Fruit fly (Drosophila melanogaster): ENCODE measurements around the gene CG14200.

The CG14200 gene

dm6 chrX:19479869-19480326 lies 15.4 kb upstream of the CG14200 start, which contains the start of the genes Naa15-16 and mRpS14:
Naa15-16 (plus strand) TSS chrX:19479984.
mRpS14 (minus strand) TSS chrX:19480238.
- no peak for TF ChIP-seq CG31224 (GFP tag; IDR thresholded peaks at IDR 0.05)
- peak in 1 of 2 experiments; percentile 99 for TF ChIP-seq Pdp1 (GFP tag; optimal IDR thresholded peaks at IDR 0.05)
- TF ChIP-seq CG17328 (GFP tag; IDR thresholded peaks at IDR 0.05): no peak
- no peak for TF ChIP-seq CG34376 (GFP tag; optimal IDR thresholded peaks at IDR 0.05)
- TF ChIP-seq Myb (GFP tag; optimal IDR thresholded peaks at IDR 0.05): peak; percentile 28
- no peak for TF ChIP-seq CG7271 (tag; optimal IDR thresholded peaks at IDR 0.05)
- no peak for TF ChIP-seq CG8765 (GFP tag; IDR thresholded peaks at IDR 0.05)
- no peak for TF ChIP-seq hkb (optimal IDR thresholded peaks at IDR 0.05)
- TF ChIP-seq hkb (GFP tag; IDR thresholded peaks at IDR 0.05): no peak
- TF ChIP-seq Deaf1 (tag; optimal IDR thresholded peaks at IDR 0.05): peak; percentile 51
- no peak for TF ChIP-seq CG16863 (GFP tag; optimal IDR thresholded peaks at IDR 0.05)
- TF ChIP-seq CG9727 (GFP tag; optimal IDR thresholded peaks at IDR 0.05): no peak
- TF ChIP-seq CG14710 (tag; optimal IDR thresholded peaks at IDR 0.05): peak; percentile 46
- TF ChIP-seq her (GFP tag; optimal IDR thresholded peaks at IDR 0.05): no peak
- no peak for TF ChIP-seq hth (optimal IDR thresholded peaks at IDR 0.05)
- peak; percentile 79 for TF ChIP-seq Dp (GFP tag; optimal IDR thresholded peaks at IDR 0.05)
- TF ChIP-seq CG2202 (tag; optimal IDR thresholded peaks at IDR 0.05): no peak
- TF ChIP-seq CG8478 (optimal IDR thresholded peaks at IDR 0.05): peak; percentile 75
- TF ChIP-seq sob (GFP tag; IDR thresholded peaks at IDR 0.05): no peak
- no peak for TF ChIP-seq CG18476 (GFP tag; optimal IDR thresholded peaks at IDR 0.05)
- peak; percentile 61; the same call in 1 of the 2 replicates for TF ChIP-seq nerfin-2 (GFP tag; IDR thresholded peaks at IDR 0.05; ENCODE audit: partially characterized antibody)
- TF ChIP-seq grn (GFP tag; optimal IDR thresholded peaks at IDR 0.05): no peak
- TF ChIP-seq Trl (optimal IDR thresholded peaks at IDR 0.05): no peak
- no peak for TF ChIP-seq Trl (GFP tag; optimal IDR thresholded peaks at IDR 0.05)
- TF ChIP-seq CG31365 (tag; optimal IDR thresholded peaks at IDR 0.05): no peak
- no peak for TF ChIP-seq pho (GFP tag; optimal IDR thresholded peaks at IDR 0.05)
- no peak for TF ChIP-seq CG11504 (tag; optimal IDR thresholded peaks at IDR 0.05)
- TF ChIP-seq Ets65A (GFP tag): no peak
- TF ChIP-seq NK7.1 (GFP tag; optimal IDR thresholded peaks at IDR 0.05): no peak
- no peak for TF ChIP-seq Xbp1 (GFP tag; optimal IDR thresholded peaks at IDR 0.05)
- TF ChIP-seq CG13287 (GFP tag; IDR thresholded peaks at IDR 0.05; ENCODE audit: partially characterized antibody): peak; percentile 51; the same call in 1 of the 2 replicates
- no peak for TF ChIP-seq fd102C (GFP tag; optimal IDR thresholded peaks at IDR 0.05)
- TF ChIP-seq CG7963 (GFP tag; IDR thresholded peaks at IDR 0.05; ENCODE audit: partially characterized antibody): 0 out of 3 replicates have a peak, but pooled peaks have one; percentile 20
- no peak for TF ChIP-seq CG6175 (GFP tag; IDR thresholded peaks at IDR 0.05)
- TF ChIP-seq unc-4 (GFP tag; IDR thresholded peaks at IDR 0.05; ENCODE audit: partially characterized antibody): peak; percentile 47; the same call in 1 of the 2 replicates
- TF ChIP-seq BEAF-32 (GFP tag; optimal IDR thresholded peaks at IDR 0.05): peak; percentile 71
- TF ChIP-seq ase (GFP tag; IDR thresholded peaks at IDR 0.05): no peak
- TF ChIP-seq CG43689 (GFP tag; IDR thresholded peaks at IDR 0.05): no peak
- no peak for TF ChIP-seq ham (GFP tag; IDR thresholded peaks at IDR 0.05)
- TF ChIP-seq CG1832 (GFP tag; optimal IDR thresholded peaks at IDR 0.05): no peak
- no peak for TF ChIP-seq crol (GFP tag; IDR thresholded peaks at IDR 0.05)
- no peak for TF ChIP-seq Chrac-16 (GFP tag; optimal IDR thresholded peaks at IDR 0.05)
- TF ChIP-seq gfzf (GFP tag; optimal IDR thresholded peaks at IDR 0.05): peak; percentile 14
- TF ChIP-seq hb (GFP tag; IDR thresholded peaks at IDR 0.05; ENCODE audit: partially characterized antibody): peak; percentile 74; the same call in 2 of the 3 replicates
- no peak for TF ChIP-seq Poxn (GFP tag; IDR thresholded peaks at IDR 0.05)
- TF ChIP-seq B-H1 (GFP tag; IDR thresholded peaks at IDR 0.05): no peak
- no peak for TF ChIP-seq Hmr (GFP tag; optimal IDR thresholded peaks at IDR 0.05)
- no peak for TF ChIP-seq slou (GFP tag; optimal IDR thresholded peaks at IDR 0.05)
- TF ChIP-seq knrl (GFP tag; IDR thresholded peaks at IDR 0.05; ENCODE audit: partially characterized antibody): 0 out of 3 replicates have a peak, but pooled peaks have one; percentile 19
- no peak for TF ChIP-seq caup (GFP tag; optimal IDR thresholded peaks at IDR 0.05; ENCODE audit: severe bottlenecking)
- peak; percentile 19; the same call in 1 of the 2 replicates for TF ChIP-seq Bgb (GFP tag; IDR thresholded peaks at IDR 0.05; ENCODE audit: partially characterized antibody)
